Fruit fly (Drosophila melanogaster): Measurements from ENCODE around the gene rn.

rn gene

dm6 chr3R:7334613-7335012 lies 25.2 kb upstream of the rn start:
- TF ChIP-seq foxo (GFP tag; optimal IDR thresholded peaks at IDR 0.05) = peak in 1 of 2 experiments; percentile 33
- TF ChIP-seq Dif (GFP tag; optimal IDR thresholded peaks at IDR 0.05; ENCODE audit: partially characterized antibody) = no peak
- TF ChIP-seq Sp1 (GFP tag; optimal IDR thresholded peaks at IDR 0.05) = peak; percentile 5
- TF ChIP-seq CG32264 (GFP tag; optimal IDR thresholded peaks at IDR 0.05) = no peak
- TF ChIP-seq HLH106 (tag; optimal IDR thresholded peaks at IDR 0.05) = peak; percentile 33
- TF ChIP-seq h (GFP tag; optimal IDR thresholded peaks at IDR 0.05) = peak; percentile 24
- TF ChIP-seq OdsH (GFP tag; optimal IDR thresholded peaks at IDR 0.05) = peak; percentile 38

- no peak for TF ChIP-seq N (GFP tag; optimal IDR thresholded peaks at IDR 0.05)
- TF ChIP-seq woc (GFP tag; optimal IDR thresholded peaks at IDR 0.05) = no peak
- TF ChIP-seq tai (GFP tag; optimal IDR thresholded peaks at IDR 0.05) = no peak
- TF ChIP-seq Jra (GFP tag; optimal IDR thresholded peaks at IDR 0.05) = no peak
- TF ChIP-seq jim (GFP tag; optimal IDR thresholded peaks at IDR 0.05) = no peak
- TF ChIP-seq brk (GFP tag; optimal IDR thresholded peaks at IDR 0.05) = no peak
- TF ChIP-seq Hr78 (GFP tag; optimal IDR thresholded peaks at IDR 0.05) = no peak
- TF ChIP-seq Dfd (GFP tag; optimal IDR thresholded peaks at IDR 0.05) = no peak
- TF ChIP-seq usp (GFP tag; optimal IDR thresholded peaks at IDR 0.05) = no peak
- TF ChIP-seq fru (GFP tag; optimal IDR thresholded peaks at IDR 0.05) = no peak
- TF ChIP-seq Sp1 (GFP tag; optimal IDR thresholded peaks at IDR 0.05) = no peak
- TF ChIP-seq Mio (GFP tag; optimal IDR thresholded peaks at IDR 0.05) = no peak
Measured at dm6 chr3R:7330695-7331094, 21.3 kb upstream of the rn start.

- TF ChIP-seq psq (GFP tag; optimal IDR thresholded peaks at IDR 0.05) = peak; percentile 57
- peak; percentile 32 for TF ChIP-seq Sp1 (GFP tag; optimal IDR thresholded peaks at IDR 0.05)
- no peak for TF ChIP-seq br (GFP tag; optimal IDR thresholded peaks at IDR 0.05)
- TF ChIP-seq woc (GFP tag; optimal IDR thresholded peaks at IDR 0.05) = peak; percentile 25
- TF ChIP-seq jim (GFP tag; optimal IDR thresholded peaks at IDR 0.05) = no peak
- peak; percentile 22 for TF ChIP-seq dmrt93B (GFP tag; optimal IDR thresholded peaks at IDR 0.05)
- no peak for TF ChIP-seq Hnf4 (GFP tag; optimal IDR thresholded peaks at IDR 0.05)
- TF ChIP-seq Abd-B (GFP tag; optimal IDR thresholded peaks at IDR 0.05) = no peak
- no peak for TF ChIP-seq Hr78 (GFP tag; optimal IDR thresholded peaks at IDR 0.05)
- TF ChIP-seq OdsH (GFP tag; optimal IDR thresholded peaks at IDR 0.05) = peak; percentile 44
- peak; percentile 22 for TF ChIP-seq ey (GFP tag; optimal IDR thresholded peaks at IDR 0.05)
- peak; percentile 10 for TF ChIP-seq h (GFP tag; optimal IDR thresholded peaks at IDR 0.05)
- TF ChIP-seq Rel (GFP tag; optimal IDR thresholded peaks at IDR 0.05) = no peak
- no peak for TF ChIP-seq Rel (tag; optimal IDR thresholded peaks at IDR 0.05)
- peak; percentile 42 for TF ChIP-seq HLH106 (tag; optimal IDR thresholded peaks at IDR 0.05)
Measured at dm6 chr3R:7326200-7326599, 16.8 kb upstream of the rn start.

- TF ChIP-seq CrebA (GFP tag; optimal IDR thresholded peaks at IDR 0.05; ENCODE audit: borderline replicate concordance) (peak; percentile 76), sage (GFP tag; optimal IDR thresholded peaks at IDR 0.05) (no peak), tai (GFP tag; optimal IDR thresholded peaks at IDR 0.05) (no peak), Mio (GFP tag; optimal IDR thresholded peaks at IDR 0.05) (no peak), dl (GFP tag; optimal IDR thresholded peaks at IDR 0.05; ENCODE audit: insufficient read depth in 1 of 2, partially characterized antibody in 2 of 2) (no peak), fru (GFP tag; optimal IDR thresholded peaks at IDR 0.05) (no peak), woc (GFP tag; optimal IDR thresholded peaks at IDR 0.05) (peak; percentile 8), psq (GFP tag; optimal IDR thresholded peaks at IDR 0.05) (peak; percentile 50), Sp1 (GFP tag; optimal IDR thresholded peaks at IDR 0.05) (peak; percentile 52), Rel (GFP tag; optimal IDR thresholded peaks at IDR 0.05) (peak; percentile 51), Rel (tag; optimal IDR thresholded peaks at IDR 0.05) (no peak), CG9705 (GFP tag; optimal IDR thresholded peaks at IDR 0.05) (no peak), Vsx2 (GFP tag; optimal IDR thresholded peaks at IDR 0.05; ENCODE audit: partially characterized antibody) (no peak), Myc (optimal IDR thresholded peaks at IDR 0.05) (no peak), lola (GFP tag; optimal IDR thresholded peaks at IDR 0.05) (no peak), Hnf4 (GFP tag; optimal IDR thresholded peaks at IDR 0.05) (no peak), jim (GFP tag; optimal IDR thresholded peaks at IDR 0.05) (no peak)
Measured at dm6 chr3R:7322549-7322948, 13.1 kb upstream of the rn start.

dm6 chr3R:7317107-7317506 lies 7.7 kb upstream of the rn start, which contains the start of gene CG10029:
CG10029 (minus strand) TSS chr3R:7317207.
- TF ChIP-seq CrebA (GFP tag; optimal IDR thresholded peaks at IDR 0.05; ENCODE audit: borderline replicate concordance) (no peak), h (GFP tag; optimal IDR thresholded peaks at IDR 0.05) (no peak), Hr83 (GFP tag; optimal IDR thresholded peaks at IDR 0.05; ENCODE audit: poor library complexity, severe bottlenecking) (no peak), Myc (optimal IDR thresholded peaks at IDR 0.05) (no peak), brk (GFP tag; optimal IDR thresholded peaks at IDR 0.05) (no peak), Dif (GFP tag; optimal IDR thresholded peaks at IDR 0.05; ENCODE audit: partially characterized antibody) (no peak), Mio (GFP tag; optimal IDR thresholded peaks at IDR 0.05) (no peak), N (GFP tag; optimal IDR thresholded peaks at IDR 0.05) (no peak), CG9705 (GFP tag; optimal IDR thresholded peaks at IDR 0.05) (no peak), HLH106 (tag; optimal IDR thresholded peaks at IDR 0.05) (no peak), Rel (GFP tag; optimal IDR thresholded peaks at IDR 0.05) (no peak), Rel (tag; optimal IDR thresholded peaks at IDR 0.05) (no peak)
